Worm (Caenorhabditis elegans): ENCODE results near the gene C30F2.2.

C30F2.2 gene

DNA sequence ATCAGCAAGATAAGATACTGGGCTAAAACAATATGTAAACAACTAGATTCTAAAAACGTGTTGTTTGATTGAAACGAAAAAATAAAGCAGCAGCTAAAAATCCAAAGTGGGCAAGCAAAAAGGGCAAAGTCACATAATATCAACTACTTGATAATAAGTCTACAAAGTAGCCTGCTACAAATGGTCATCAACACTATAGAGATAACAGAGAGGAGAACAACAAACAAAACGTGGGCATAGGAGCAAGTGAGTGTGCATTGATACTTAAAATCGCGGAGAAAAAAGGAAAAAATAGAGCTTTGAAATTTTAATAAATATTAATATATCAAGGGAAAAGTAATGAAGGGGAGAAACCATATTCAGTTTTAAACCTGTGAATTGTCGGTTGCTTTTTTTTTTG, 43.2 kb downstream of the C30F2.2 start:
- no peak for TF ChIP-seq blmp-1 (tag; optimal IDR thresholded peaks at IDR 0.05)
- TF ChIP-seq ztf-11 (tag; optimal IDR thresholded peaks at IDR 0.05), result no peak
- no peak for TF ChIP-seq M03D4.4 (tag; optimal IDR thresholded peaks at IDR 0.05)
- TF ChIP-seq mab-5 (tag; optimal IDR thresholded peaks at IDR 0.05), result no peak
- TF ChIP-seq bed-3 (GFP tag; optimal IDR thresholded peaks at IDR 0.05), result no peak
- TF ChIP-seq ceh-83 (GFP tag; optimal IDR thresholded peaks at IDR 0.05), result no peak
- no peak for TF ChIP-seq sptf-1 (tag; optimal IDR thresholded peaks at IDR 0.05)
- TF ChIP-seq ham-2 (GFP tag; optimal IDR thresholded peaks at IDR 0.05), result no peak
- no peak for TF ChIP-seq sem-2 (GFP tag; optimal IDR thresholded peaks at IDR 0.05)
- no peak for TF ChIP-seq mls-2 (tag; optimal IDR thresholded peaks at IDR 0.05)
- TF ChIP-seq pha-4 (tag; optimal IDR thresholded peaks at IDR 0.05), result no peak
- no peak for TF ChIP-seq nhr-12 (tag; optimal IDR thresholded peaks at IDR 0.05)
- no peak for TF ChIP-seq nhr-237 (tag; optimal IDR thresholded peaks at IDR 0.05)
- no peak for TF ChIP-seq mep-1 (tag; optimal IDR thresholded peaks at IDR 0.05)
- TF ChIP-seq elt-1 (tag; optimal IDR thresholded peaks at IDR 0.05; ENCODE audit: borderline replicate concordance, insufficient read depth), result no peak
- TF ChIP-seq flh-1 (GFP tag; optimal IDR thresholded peaks at IDR 0.05), result no peak
- TF ChIP-seq elt-3 (tag; optimal IDR thresholded peaks at IDR 0.05), result no peak
- no peak for TF ChIP-seq cnd-1 (tag; optimal IDR thresholded peaks at IDR 0.05)
- TF ChIP-seq unc-39 (tag; optimal IDR thresholded peaks at IDR 0.05), result no peak

DNA sequence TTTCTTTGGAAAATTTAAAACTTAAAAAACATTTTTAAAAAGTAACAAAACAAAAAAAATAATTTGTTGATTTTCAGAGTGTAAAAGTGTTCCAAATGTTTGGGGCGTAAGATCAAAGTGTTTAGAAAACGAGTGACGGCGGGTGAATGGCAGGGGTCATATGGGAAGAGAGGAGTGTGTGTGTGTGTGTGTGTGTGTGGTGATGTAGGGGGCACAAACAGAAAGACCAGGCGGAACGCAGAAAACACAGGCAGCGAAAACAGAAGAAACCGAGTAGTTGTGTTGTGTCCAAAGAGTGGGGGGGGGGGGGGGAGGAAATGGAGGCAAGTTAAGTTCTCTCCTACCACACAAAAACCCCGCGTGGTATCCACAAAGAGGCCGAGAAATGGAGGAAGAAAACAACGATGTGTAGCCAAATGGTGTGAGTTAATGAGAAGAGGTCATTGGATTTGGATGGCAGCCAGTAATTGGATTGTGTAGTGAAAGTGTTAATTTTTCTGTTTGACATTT, 44.8 kb downstream of the C30F2.2 start, which contains the start of gene B0395.3:
Gene B0395.3, minus strand, starts transcription at position 51 of the 510 bp plus-strand sequence.
- TF ChIP-seq drap-1 (GFP tag; optimal IDR thresholded peaks at IDR 0.05) (no peak), pha-4 (tag; optimal IDR thresholded peaks at IDR 0.05) (no peak), snpc-4 (tag; optimal IDR thresholded peaks at IDR 0.05) (no peak), mls-2 (tag; optimal IDR thresholded peaks at IDR 0.05) (peak; percentile 64), unc-120 (tag; optimal IDR thresholded peaks at IDR 0.05; ENCODE audit: poor library complexity, severe bottlenecking) (peak; percentile 14), hlh-1 (tag; optimal IDR thresholded peaks at IDR 0.05) (peak; percentile 60), nhr-12 (tag; optimal IDR thresholded peaks at IDR 0.05) (no peak), lin-32 (GFP tag; optimal IDR thresholded peaks at IDR 0.05) (no peak), cnd-1 (tag; optimal IDR thresholded peaks at IDR 0.05) (peak; percentile 27), sptf-1 (tag; optimal IDR thresholded peaks at IDR 0.05) (peak; percentile 74), mep-1 (tag; optimal IDR thresholded peaks at IDR 0.05) (peak; percentile 12), ceh-43 (GFP tag; optimal IDR thresholded peaks at IDR 0.05) (no peak), unc-39 (tag; optimal IDR thresholded peaks at IDR 0.05) (no peak), blmp-1 (tag; optimal IDR thresholded peaks at IDR 0.05) (no peak), nhr-76 (tag; optimal IDR thresholded peaks at IDR 0.05) (no peak), M03D4.4 (tag; optimal IDR thresholded peaks at IDR 0.05) (peak; percentile 64), nhr-237 (tag; optimal IDR thresholded peaks at IDR 0.05) (no peak), tbx-8 (GFP tag; optimal IDR thresholded peaks at IDR 0.05) (no peak), lin-13 (tag; optimal IDR thresholded peaks at IDR 0.05) (no peak), ceh-39 (tag; optimal IDR thresholded peaks at IDR 0.05) (no peak), lsy-2 (tag; optimal IDR thresholded peaks at IDR 0.05) (no peak), ham-2 (GFP tag; optimal IDR thresholded peaks at IDR 0.05) (peak; percentile 20), nhr-2 (tag; optimal IDR thresholded peaks at IDR 0.05) (no peak), nhr-28 (tag; optimal IDR thresholded peaks at IDR 0.05) (no peak), flh-1 (GFP tag; optimal IDR thresholded peaks at IDR 0.05) (no peak), zip-8 (tag; optimal IDR thresholded peaks at IDR 0.05) (no peak), ceh-83 (GFP tag; optimal IDR thresholded peaks at IDR 0.05) (no peak), unc-62 (GFP tag; optimal IDR thresholded peaks at IDR 0.05) (no peak), elt-1 (tag; optimal IDR thresholded peaks at IDR 0.05; ENCODE audit: borderline replicate concordance, insufficient read depth) (no peak), ces-1 (GFP tag; optimal IDR thresholded peaks at IDR 0.05) (peak; percentile 85)

DNA sequence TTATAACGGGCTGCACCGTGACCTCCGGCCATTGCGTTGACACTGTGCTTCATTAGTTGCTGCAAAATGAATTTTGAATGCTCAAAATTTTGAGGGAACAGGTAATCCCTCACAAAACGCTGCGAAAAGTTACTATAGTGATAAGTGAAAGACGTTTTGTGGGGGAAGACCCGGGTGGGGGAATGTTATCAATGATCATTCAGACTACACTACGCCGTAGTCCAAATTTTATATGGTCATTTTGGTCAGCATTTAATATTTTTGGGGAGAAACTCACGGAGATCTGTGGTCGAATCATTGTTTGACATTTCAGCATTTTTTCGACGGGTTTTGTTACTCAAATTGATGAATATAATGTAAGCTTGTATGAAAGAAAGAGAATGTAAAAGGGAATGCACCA, 45.8 kb downstream of the C30F2.2 start:
- TF ChIP-seq nhr-237 (tag; optimal IDR thresholded peaks at IDR 0.05) (no peak), pha-4 (tag; optimal IDR thresholded peaks at IDR 0.05) (no peak), mep-1 (tag; optimal IDR thresholded peaks at IDR 0.05) (no peak), flh-1 (GFP tag; optimal IDR thresholded peaks at IDR 0.05) (no peak), nhr-28 (tag; optimal IDR thresholded peaks at IDR 0.05) (no peak), nhr-76 (tag; optimal IDR thresholded peaks at IDR 0.05) (no peak), snpc-4 (tag; optimal IDR thresholded peaks at IDR 0.05) (no peak), nhr-12 (tag; optimal IDR thresholded peaks at IDR 0.05) (no peak), unc-62 (GFP tag; optimal IDR thresholded peaks at IDR 0.05) (no peak), bed-3 (GFP tag; optimal IDR thresholded peaks at IDR 0.05) (no peak), elt-1 (tag; optimal IDR thresholded peaks at IDR 0.05; ENCODE audit: borderline replicate concordance, insufficient read depth) (no peak), ztf-11 (tag; optimal IDR thresholded peaks at IDR 0.05) (no peak), mab-5 (tag; optimal IDR thresholded peaks at IDR 0.05) (no peak), cnd-1 (tag; optimal IDR thresholded peaks at IDR 0.05) (no peak), ceh-39 (tag; optimal IDR thresholded peaks at IDR 0.05) (no peak), sem-2 (GFP tag; optimal IDR thresholded peaks at IDR 0.05) (no peak), zip-8 (tag; optimal IDR thresholded peaks at IDR 0.05) (no peak), M03D4.4 (tag; optimal IDR thresholded peaks at IDR 0.05) (no peak), nhr-2 (tag; optimal IDR thresholded peaks at IDR 0.05) (no peak), unc-120 (tag; optimal IDR thresholded peaks at IDR 0.05; ENCODE audit: poor library complexity, severe bottlenecking) (no peak)

Measured in whole organism, mixed stage, embryonic.